Worm (Caenorhabditis elegans) whole organism, L3 larva: ENCODE results near the gene C17E7.13.

Experiments
- R02D3.7 ChIP-seq: fragments of 150-350 bp; optimal IDR thresholded peaks from 2 replicates; lab custom pipeline; 2014; ENCODE audit warnings: missing biosample characterization, missing genetic modification characterization
- ZK546.5 ChIP-seq: sonication (generic microtip); optimal IDR thresholded peaks from 2 replicates; lab custom pipeline; 2017; ENCODE audit warnings: missing biosample characterization, missing genetic modification characterization
- ceh-28 ChIP-seq: fragments of 150-350 bp; optimal IDR thresholded peaks from 2 replicates; lab custom pipeline; 2014; ENCODE audit warnings: missing biosample characterization, missing genetic modification reagents, missing genetic modification characterization
- ceh-82 ChIP-seq: fragments of 150-350 bp; optimal IDR thresholded peaks from 2 replicates; lab custom pipeline; 2014; ENCODE audit warnings: missing biosample characterization, missing genetic modification characterization
- daf-12 ChIP-seq: fragments of 150-350 bp; optimal IDR thresholded peaks from 2 replicates; lab custom pipeline; 2014; ENCODE audit warnings: missing biosample characterization, missing genetic modification reagents, missing genetic modification characterization
- egl-27 ChIP-seq: sonication (generic microtip); optimal IDR thresholded peaks from 4 replicates; lab custom pipeline; 2017; ENCODE audit warnings: missing biosample characterization, missing genetic modification reagents, missing genetic modification characterization
- egl-5 ChIP-seq: fragments of 150-350 bp; optimal IDR thresholded peaks from 2 replicates; lab custom pipeline; 2017; ENCODE audit warnings: missing biosample characterization, missing genetic modification reagents, missing genetic modification characterization, inconsistent platforms
- elt-1 ChIP-seq: fragments of 150-350 bp; optimal IDR thresholded peaks from 2 replicates; lab custom pipeline; 2014; ENCODE audit warnings: missing biosample characterization, missing genetic modification characterization
- elt-2 ChIP-seq: sonication (generic microtip); optimal IDR thresholded peaks from 2 replicates; lab custom pipeline; 2016; ENCODE audit warnings: missing genetic modification reagents, mild to moderate bottlenecking, missing genetic modification characterization, missing compliant biosample characterization
- elt-3 ChIP-seq, 3 experiments: fragments of 150-350 bp in 1 of 3; sonication (generic microtip) in 2 of 3; optimal IDR thresholded peaks; 2 replicates in 2 of 3; 4 replicates in 1 of 3; lab custom pipeline; 2014 to 2017; ENCODE audit warnings: missing biosample characterization in 3 of 3, missing genetic modification characterization in 3 of 3
- eor-1 ChIP-seq, 2 experiments: fragments of 150-350 bp; optimal IDR thresholded peaks; 2 replicates each; lab custom pipeline; 2014 to 2018; ENCODE audit warnings: missing biosample characterization in 2 of 2, missing genetic modification characterization in 2 of 2
- fkh-10 ChIP-seq: sonication (generic microtip); optimal IDR thresholded peaks from 2 replicates; lab custom pipeline; 2017; ENCODE audit warnings: missing biosample characterization, missing genetic modification reagents, missing genetic modification characterization
- fkh-2 ChIP-seq: fragments of 150-350 bp; optimal IDR thresholded peaks from 2 replicates; lab custom pipeline; 2014; ENCODE audit warnings: missing biosample characterization, missing genetic modification reagents, missing genetic modification characterization
- hmg-11 ChIP-seq: sonication (generic microtip); optimal IDR thresholded peaks from 2 replicates; lab custom pipeline; 2016; ENCODE audit warnings: missing genetic modification characterization, missing compliant biosample characterization
- jun-1 ChIP-seq: fragments of 150-350 bp; optimal IDR thresholded peaks from 2 replicates; lab custom pipeline; 2014; ENCODE audit warnings: missing biosample characterization, missing genetic modification reagents, missing genetic modification characterization
- lin-15B ChIP-seq: fragments of 150-350 bp; optimal IDR thresholded peaks from 2 replicates; lab custom pipeline; 2014; ENCODE audit warnings: missing biosample characterization, missing genetic modification characterization
- lsy-12 ChIP-seq: sonication (generic microtip); optimal IDR thresholded peaks from 2 replicates; lab custom pipeline; 2016; ENCODE audit warnings: mild to moderate bottlenecking, missing genetic modification characterization, missing compliant biosample characterization
- mdl-1 ChIP-seq: fragments of 150-350 bp; optimal IDR thresholded peaks from 2 replicates; lab custom pipeline; 2014; ENCODE audit warnings: missing biosample characterization, missing genetic modification characterization
- mml-1 ChIP-seq: fragments of 150-350 bp; sonication (generic microtip); optimal IDR thresholded peaks from 3 replicates; lab custom pipeline; 2014; ENCODE audit warnings: missing biosample characterization, missing genetic modification characterization
- nfya-1 ChIP-seq: sonication (generic microtip); optimal IDR thresholded peaks from 2 replicates; lab custom pipeline; 2017; ENCODE audit warnings: missing genetic modification characterization, mild to moderate bottlenecking, missing compliant biosample characterization, antibody characterized with exemption, moderate library complexity; ENCODE audit not compliant: insufficient read depth
- nhr-11 ChIP-seq: fragments of 150-350 bp; optimal IDR thresholded peaks from 2 replicates; lab custom pipeline; 2014; ENCODE audit warnings: missing biosample characterization, missing genetic modification characterization
- nhr-12 ChIP-seq: fragments of 150-350 bp; optimal IDR thresholded peaks from 2 replicates; lab custom pipeline; 2014; ENCODE audit warnings: missing biosample characterization, missing genetic modification characterization
- nhr-23 ChIP-seq: fragments of 150-350 bp; optimal IDR thresholded peaks from 2 replicates; lab custom pipeline; 2014; ENCODE audit warnings: missing biosample characterization, missing genetic modification reagents, missing genetic modification characterization
- nhr-237 ChIP-seq: fragments of 150-350 bp; optimal IDR thresholded peaks from 2 replicates; lab custom pipeline; 2014; ENCODE audit warnings: missing biosample characterization, missing genetic modification characterization
- nhr-28 ChIP-seq: fragments of 150-350 bp; optimal IDR thresholded peaks from 2 replicates; lab custom pipeline; 2014; ENCODE audit warnings: missing biosample characterization, missing genetic modification characterization
- nhr-43 ChIP-seq: sonication (generic microtip); optimal IDR thresholded peaks from 2 replicates; lab custom pipeline; 2016; ENCODE audit warnings: mild to moderate bottlenecking, missing genetic modification characterization, missing compliant biosample characterization; ENCODE audit not compliant: poor library complexity, severe bottlenecking
- nhr-76 ChIP-seq: fragments of 150-350 bp; sonication (generic microtip); optimal IDR thresholded peaks from 5 replicates; lab custom pipeline; 2014; ENCODE audit warnings: missing biosample characterization, missing genetic modification characterization
- nhr-77 ChIP-seq: fragments of 150-350 bp; optimal IDR thresholded peaks from 2 replicates; lab custom pipeline; 2014; ENCODE audit warnings: missing biosample characterization, missing genetic modification characterization
- pha-4 ChIP-seq: fragments of 150-350 bp; optimal IDR thresholded peaks from 2 replicates; lab custom pipeline; 2014; ENCODE audit warnings: missing biosample characterization, missing genetic modification reagents, missing genetic modification characterization
- skn-1 ChIP-seq: fragments of 150-350 bp; optimal IDR thresholded peaks from 2 replicates; lab custom pipeline; 2014; ENCODE audit warnings: missing biosample characterization, missing genetic modification characterization
- snpc-4 ChIP-seq: fragments of 150-350 bp; optimal IDR thresholded peaks from 2 replicates; lab custom pipeline; 2014; ENCODE audit warnings: missing biosample characterization, missing genetic modification characterization
- tbx-2 ChIP-seq: sonication (generic microtip); optimal IDR thresholded peaks from 2 replicates; lab custom pipeline; 2016; ENCODE audit warnings: mild to moderate bottlenecking, missing genetic modification characterization, missing compliant biosample characterization
- unc-39 ChIP-seq: sonication (generic microtip); optimal IDR thresholded peaks from 4 replicates; lab custom pipeline; 2017; ENCODE audit warnings: missing biosample characterization, missing genetic modification characterization
- unc-62 ChIP-seq: fragments of 150-350 bp; sonication (generic microtip); optimal IDR thresholded peaks from 4 replicates; lab custom pipeline; 2014; ENCODE audit warnings: missing biosample characterization, missing genetic modification reagents, missing genetic modification characterization
- zag-1 ChIP-seq: fragments of 150-350 bp; optimal IDR thresholded peaks from 2 replicates; lab custom pipeline; 2014; ENCODE audit warnings: missing biosample characterization, missing genetic modification characterization
- ztf-11 ChIP-seq: fragments of 150-350 bp; optimal IDR thresholded peaks from 2 replicates; lab custom pipeline; 2014; ENCODE audit warnings: missing biosample characterization, missing genetic modification characterization
- ztf-4 ChIP-seq: fragments of 150-350 bp; optimal IDR thresholded peaks from 2 replicates; lab custom pipeline; 2014; ENCODE audit warnings: missing biosample characterization, missing genetic modification characterization

Gene C17E7.13

DNA sequence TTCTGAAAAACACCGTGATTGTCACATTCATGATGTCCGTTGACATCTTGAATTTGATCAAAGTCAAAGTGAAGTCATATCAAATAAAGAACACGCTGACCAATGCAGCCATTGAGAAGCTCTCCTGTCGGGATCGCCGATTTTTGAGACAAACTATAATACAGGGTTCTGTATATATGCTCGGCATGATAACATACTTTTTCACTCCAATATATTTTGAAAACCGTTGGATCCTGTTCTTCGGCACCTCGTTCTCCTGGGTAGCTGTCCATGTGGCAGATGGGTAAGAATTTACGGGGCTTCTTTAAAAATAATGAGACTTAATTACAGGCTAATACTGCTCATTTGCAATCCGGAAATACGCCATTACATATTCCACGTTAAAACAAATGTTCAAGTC is 33.5 kb upstream of the C17E7.13 start:
- TF ChIP-seq nfya-1 (tag; lab: Kevin White, UChicago), result no peak
- no peak for TF ChIP-seq lin-15B (tag; lab: Kevin White, UChicago)
- no peak for TF ChIP-seq fkh-2 (tag; lab: Kevin White, UChicago)

DNA sequence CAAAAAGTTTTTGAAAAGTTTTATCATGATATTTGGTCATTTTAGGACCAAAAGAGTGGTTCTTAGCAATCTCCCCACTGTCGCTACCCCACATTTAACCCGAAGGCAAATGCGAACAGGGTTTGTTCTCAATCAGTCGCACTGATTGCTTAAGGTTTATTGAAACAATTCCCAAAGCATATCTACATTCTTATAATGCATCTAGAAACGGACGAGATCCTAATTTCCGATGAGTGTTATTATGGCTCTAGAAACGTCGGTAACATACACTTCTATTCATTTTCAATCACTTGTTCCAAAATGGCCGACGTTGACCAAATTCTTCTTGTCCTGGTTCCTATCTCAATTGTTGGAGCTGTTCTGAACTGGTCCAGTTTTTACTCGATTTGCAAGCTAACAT is 32.5 kb upstream of the C17E7.13 start, which contains the start of gene srx-65:
TSS of gene srx-65 (plus strand) at position 301 of the 400 bp plus-strand sequence.
- TF ChIP-seq lsy-12 (tag; lab: Kevin White, UChicago) (no peak), fkh-10 (GFP tag; lab: Kevin White, UChicago) (no peak), nhr-76 (tag; lab: Kevin White, UChicago) (no peak), nhr-28 (no peak), ceh-82 (no peak), nhr-12 (tag; lab: Kevin White, UChicago) (no peak), ceh-28 (tag; lab: Kevin White, UChicago) (no peak), zag-1 (tag; lab: Kevin White, UChicago) (no peak), tbx-2 (tag; lab: Kevin White, UChicago) (no peak)
- TF ChIP-seq, all 47 proteins: peak for 0

DNA sequence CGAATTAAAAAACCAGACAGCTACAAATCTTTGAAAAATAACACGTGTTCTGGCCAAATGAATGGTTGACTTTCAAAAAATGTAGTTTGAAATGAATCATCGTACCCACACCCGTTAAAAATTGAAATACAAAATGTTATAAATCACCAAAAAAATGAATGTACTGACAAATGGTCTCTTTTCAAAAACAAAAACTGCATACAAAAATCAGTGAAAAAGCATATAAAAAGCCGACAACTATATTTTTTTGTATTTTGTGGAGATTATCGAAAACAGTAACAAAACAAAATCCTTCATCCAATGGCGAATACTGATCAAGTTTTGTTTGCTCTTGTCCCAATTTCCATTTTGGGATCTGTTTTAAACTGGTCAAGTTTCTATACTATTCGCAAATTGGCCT is 30.2 kb upstream of the C17E7.13 start, which contains the start of gene srx-66:
TSS of gene srx-66 (plus strand) at position 301 of the 400 bp plus-strand sequence.
- no peak for TF ChIP-seq elt-1 (tag; lab: Kevin White, UChicago)
- TF ChIP-seq nhr-77 (tag; lab: Kevin White, UChicago), result no peak
- TF ChIP-seq nhr-11, result no peak
- no peak for TF ChIP-seq egl-27
- TF ChIP-seq egl-5 (tag; lab: Kevin White, UChicago), result no peak
- TF ChIP-seq nhr-237, result no peak
- no peak for TF ChIP-seq jun-1 (tag; lab: Kevin White, UChicago)
- TF ChIP-seq hmg-11, result no peak
- TF ChIP-seq mdl-1 (tag; lab: Kevin White, UChicago), result no peak
- no peak for TF ChIP-seq ceh-82
- TF ChIP-seq pha-4 (tag; lab: Kevin White, UChicago), result no peak
- no peak for TF ChIP-seq ztf-11
- no peak for TF ChIP-seq fkh-10 (GFP tag; lab: Kevin White, UChicago)
- TF ChIP-seq R02D3.7 (tag; lab: Kevin White, UChicago), result no peak
- no peak for TF ChIP-seq nfya-1 (tag; lab: Kevin White, UChicago)
- TF ChIP-seq ceh-28 (tag; lab: Kevin White, UChicago), result no peak
- TF ChIP-seq daf-12 (tag; lab: Kevin White, UChicago), result no peak
- no peak for TF ChIP-seq elt-3 (tag; optimal IDR thresholded peaks at IDR 0.05; lab: Kevin White, UChicago)
- no peak for TF ChIP-seq nhr-23 (tag; lab: Kevin White, UChicago)
- no peak for TF ChIP-seq tbx-2 (tag; lab: Kevin White, UChicago)
- TF ChIP-seq, all 47 proteins: peak for 0

DNA sequence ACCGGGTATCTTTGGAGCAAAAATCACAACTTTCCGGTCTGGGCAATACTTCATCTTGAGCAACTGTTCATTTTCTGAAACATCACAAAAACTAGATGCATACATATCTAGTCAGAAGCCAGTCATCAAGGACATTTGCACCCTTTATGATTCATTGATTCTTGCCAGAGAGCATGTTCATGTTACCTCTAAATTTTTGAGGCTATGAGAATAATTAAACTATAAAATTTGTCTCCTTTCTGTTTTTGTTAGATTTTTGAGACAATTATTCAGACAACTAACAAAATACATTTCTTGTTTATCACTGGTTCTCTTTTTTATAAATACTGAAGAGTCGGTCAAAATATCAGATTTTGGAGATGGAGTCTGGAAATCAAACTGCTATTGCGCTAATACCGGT is 27.4 kb upstream of the C17E7.13 start, which contains the start of gene srx-67:
TSS of gene srx-67 (plus strand) at position 301 of the 400 bp plus-strand sequence.
- TF ChIP-seq ceh-82 (no peak), skn-1 (tag; lab: Kevin White, UChicago) (no peak), ZK546.5 (no peak), lsy-12 (tag; lab: Kevin White, UChicago) (no peak), elt-2 (tag; lab: Kevin White, UChicago) (no peak), nhr-43 (tag; lab: Kevin White, UChicago) (no peak), ztf-4 (tag; lab: Kevin White, UChicago) (no peak), lin-15B (tag; lab: Kevin White, UChicago) (no peak), nhr-237 (no peak), eor-1 (tag; optimal IDR thresholded peaks at IDR 0.05; lab: Kevin White, UChicago) (no peak), unc-39 (tag; lab: Kevin White, UChicago) (no peak), nhr-77 (tag; lab: Kevin White, UChicago) (no peak), mml-1 (tag; lab: Kevin White, UChicago) (no peak), pha-4 (tag; lab: Kevin White, UChicago) (no peak), unc-62 (GFP tag; lab: Kevin White, UChicago) (no peak), elt-1 (tag; lab: Kevin White, UChicago) (no peak), snpc-4 (tag; lab: Kevin White, UChicago) (no peak), fkh-10 (GFP tag; lab: Kevin White, UChicago) (no peak)
- TF ChIP-seq, all 47 proteins: peak for 0
